Worm (Caenorhabditis elegans): ENCODE data around the gene mff-1.

DNA sequence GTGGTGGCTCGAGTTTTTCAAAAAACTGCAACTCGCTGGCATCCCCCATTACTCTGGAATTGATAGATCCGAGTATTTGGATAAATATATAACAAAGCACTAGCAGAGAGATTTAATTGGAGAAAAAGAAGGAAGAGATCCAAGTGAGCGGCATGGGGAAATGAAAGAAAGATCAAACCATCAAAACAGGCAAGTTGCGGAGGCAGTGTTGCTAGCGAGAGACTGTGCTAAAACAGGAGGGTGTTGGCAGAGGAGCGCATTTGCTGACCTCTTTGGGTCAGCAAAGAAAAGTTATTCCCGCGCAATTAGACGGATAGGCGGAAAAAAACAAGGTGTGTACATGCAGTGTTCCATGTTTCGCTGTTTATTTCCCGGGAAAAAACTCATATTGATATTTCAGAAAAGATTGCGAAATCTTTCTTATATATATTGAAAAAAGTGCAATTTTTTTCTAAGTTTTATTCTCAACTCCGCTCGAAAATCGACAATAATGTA, 11.4 kb downstream of the mff-1 start, which contains the start of gene ppk-3:
- TF ChIP-seq ama-1 (optimal IDR thresholded peaks at IDR 0.05), result no peak
- no peak for TF ChIP-seq scrt-1 (GFP tag; IDR thresholded peaks at IDR 0.05)
- TF ChIP-seq hmbx-1 (tag; optimal IDR thresholded peaks at IDR 0.05), result no peak
- TF ChIP-seq B0310.2 (tag; optimal IDR thresholded peaks at IDR 0.05), result no peak
- no peak for TF ChIP-seq ceh-36 (tag; optimal IDR thresholded peaks at IDR 0.05)
- TF ChIP-seq tbx-11 (GFP tag; IDR thresholded peaks at IDR 0.05), result no peak
- TF ChIP-seq ets-7 (tag; optimal IDR thresholded peaks at IDR 0.05), result no peak
- TF ChIP-seq F13C5.2 (tag; optimal IDR thresholded peaks at IDR 0.05), result peak; percentile 32
- TF ChIP-seq flt-1 (GFP tag; IDR thresholded peaks at IDR 0.05), result no peak

Data from whole organism, early embryonic.